Fruit fly (Drosophila melanogaster) whole organism, adult: ENCODE results near the gene RpS27A.

Experiments
- CG11617 ChIP-seq: fragments of 200-800 bp; sonication (Bioruptor generic); optimal IDR thresholded peaks from 2 replicates; lab custom pipeline; 2017; ENCODE audit warnings: mild to moderate bottlenecking, missing biosample characterization, missing genetic modification reagents, missing genetic modification characterization
- CG12768 ChIP-seq: fragments of 200-800 bp; sonication (Bioruptor generic); optimal IDR thresholded peaks from 2 replicates; lab custom pipeline; 2017; ENCODE audit warnings: missing biosample characterization, missing genetic modification characterization, mild to moderate bottlenecking, moderate library complexity, missing genetic modification reagents
- CG14711 ChIP-seq: fragments of 200-800 bp; sonication (Bioruptor generic); optimal IDR thresholded peaks from 2 replicates; lab custom pipeline; 2018; ENCODE audit warnings: missing biosample characterization, mild to moderate bottlenecking, missing genetic modification characterization, moderate library complexity
- CG33017 ChIP-seq: fragments of 200-800 bp; sonication (Bioruptor generic); optimal IDR thresholded peaks from 2 replicates; lab custom pipeline; 2018; ENCODE audit warnings: missing biosample characterization, mild to moderate bottlenecking, missing genetic modification characterization, moderate library complexity
- CG5204 ChIP-seq: fragments of 200-800 bp; sonication (Bioruptor generic); optimal IDR thresholded peaks from 2 replicates; lab custom pipeline; 2016; ENCODE audit warnings: missing biosample characterization, missing genetic modification characterization
- CG7045 ChIP-seq: fragments of 200-800 bp; sonication (Bioruptor generic); optimal IDR thresholded peaks from 2 replicates; lab custom pipeline; 2017; ENCODE audit warnings: missing biosample characterization, mild to moderate bottlenecking, missing genetic modification characterization
- CG7101 ChIP-seq: fragments of 200-800 bp; sonication (Bioruptor generic); optimal IDR thresholded peaks from 2 replicates; lab custom pipeline; 2018; ENCODE audit warnings: missing biosample characterization, mild to moderate bottlenecking, missing genetic modification characterization, moderate library complexity
- Clk ChIP-seq: fragments of 200-800 bp; sonication (Bioruptor generic); optimal IDR thresholded peaks from 2 replicates; lab custom pipeline; 2017; ENCODE audit warnings: missing biosample characterization, missing genetic modification characterization
- cic ChIP-seq: fragments of 200-800 bp; sonication (Bioruptor generic); optimal IDR thresholded peaks from 2 replicates; lab custom pipeline; 2017; ENCODE audit warnings: missing biosample characterization, mild to moderate bottlenecking, missing genetic modification characterization, moderate library complexity
- cnc ChIP-seq, 2 experiments: fragments of >200 bp; optimal IDR thresholded peaks; 2 replicates each; lab custom pipeline; 2017
- kay ChIP-seq: fragments of 200-800 bp; sonication (Bioruptor generic); peaks from one replicate; lab custom pipeline; 2016; ENCODE audit warnings: missing biosample characterization, missing genetic modification characterization, borderline replicate concordance
- ovo ChIP-seq: fragments of 200-800 bp; sonication (Bioruptor generic); optimal IDR thresholded peaks from 2 replicates; lab custom pipeline; 2016; ENCODE audit warnings: missing biosample characterization, missing genetic modification characterization
- tj ChIP-seq: fragments of 200-800 bp; sonication (Bioruptor generic); optimal IDR thresholded peaks from 3 replicates; lab custom pipeline; 2017; ENCODE audit warnings: missing biosample characterization, mild to moderate bottlenecking, missing genetic modification characterization, moderate library complexity

DNA sequence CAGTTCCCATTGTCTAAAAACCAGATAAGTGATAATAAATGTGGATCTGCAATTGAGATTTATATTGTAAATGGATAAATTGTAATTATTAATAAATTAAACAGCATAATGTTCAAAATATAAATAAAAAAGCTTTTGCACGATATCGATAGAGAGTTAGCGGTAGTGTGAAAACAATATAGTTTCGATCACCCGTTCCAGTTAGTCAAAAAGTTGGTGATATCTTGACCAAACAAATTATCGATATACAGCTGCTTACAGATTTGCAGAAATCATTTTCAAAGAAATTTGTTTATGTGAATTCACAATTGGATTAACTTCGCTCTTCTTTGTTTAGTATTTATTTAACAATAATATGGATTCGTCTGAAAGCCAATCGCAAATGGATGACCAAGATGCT, 31.0 kb downstream of the RpS27A start, which contains the start of gene Nse4:
- TF ChIP-seq CG33017 (tag; lab: Kevin White, UChicago), result no peak
- no peak for TF ChIP-seq CG5204
- no peak for TF ChIP-seq cnc (optimal IDR thresholded peaks at IDR 0.05; lab: Kevin White, UChicago)
- TF ChIP-seq ovo (GFP tag; lab: Kevin White, UChicago), result no peak
- TF ChIP-seq cic (GFP tag; lab: Kevin White, UChicago), result no peak
- no peak for TF ChIP-seq CG11617 (GFP tag; lab: Kevin White, UChicago)
- no peak for TF ChIP-seq CG7101 (tag; lab: Kevin White, UChicago)
- no peak for TF ChIP-seq CG7045 (GFP tag; lab: Kevin White, UChicago)
- no peak for TF ChIP-seq CG14711 (tag; lab: Kevin White, UChicago)
- no peak for TF ChIP-seq Clk
- no peak for TF ChIP-seq CG12768 (GFP tag; lab: Kevin White, UChicago)
- no peak for TF ChIP-seq tj (GFP tag; lab: Kevin White, UChicago)
- no peak for TF ChIP-seq kay (GFP tag; lab: Kevin White, UChicago)
